Fruit fly (Drosophila melanogaster) whole organism, wandering third instar larva: ENCODE results near the gene lgs.
A peak's percentile ranks its signal among the peaks of the same experiment; 100 is the strongest.

Experiments
- Abd-B ChIP-seq: fragments of >200 bp; optimal IDR thresholded peaks from 2 replicates; lab custom pipeline; 2017; ENCODE audit warnings: missing biosample characterization, missing genetic modification characterization
- CG32264 ChIP-seq: fragments of 200-800 bp; sonication (Bioruptor generic); optimal IDR thresholded peaks from 2 replicates; lab custom pipeline; 2016; ENCODE audit warnings: missing biosample characterization, missing genetic modification characterization
- CrebA ChIP-seq: fragments of 200-800 bp; sonication (Bioruptor generic); optimal IDR thresholded peaks from 2 replicates; lab custom pipeline; 2016; ENCODE audit warnings: missing biosample characterization, mild to moderate bottlenecking, missing genetic modification characterization, borderline replicate concordance
- Hnf4 ChIP-seq: fragments of 200-800 bp; sonication (Bioruptor generic); optimal IDR thresholded peaks from 2 replicates; lab custom pipeline; 2016; ENCODE audit warnings: missing biosample characterization, mild to moderate bottlenecking, missing genetic modification characterization
- Hr78 ChIP-seq: fragments of >200 bp; optimal IDR thresholded peaks from 2 replicates; lab custom pipeline; 2017; ENCODE audit warnings: missing biosample characterization, missing genetic modification characterization
- Hr83 ChIP-seq: fragments of 200-300 bp; sonication (Bioruptor generic); optimal IDR thresholded peaks from 2 replicates; lab custom pipeline; 2016; ENCODE audit warnings: missing biosample characterization, mild to moderate bottlenecking, missing genetic modification characterization, moderate library complexity; ENCODE audit not compliant: poor library complexity, severe bottlenecking
- Mio ChIP-seq: sonication (Bioruptor generic); optimal IDR thresholded peaks from 2 replicates; lab custom pipeline; 2016; ENCODE audit warnings: missing biosample characterization, missing genetic modification characterization
- OdsH ChIP-seq: fragments of 200-800 bp; sonication (Bioruptor generic); optimal IDR thresholded peaks from 2 replicates; lab custom pipeline; 2016; ENCODE audit warnings: missing biosample characterization, mild to moderate bottlenecking, missing genetic modification characterization
- Vsx2 ChIP-seq: fragments of 200-300, 225-300 bp; sonication (Bioruptor generic); optimal IDR thresholded peaks from 2 replicates; lab custom pipeline; 2018; ENCODE audit warnings: missing biosample characterization, missing genetic modification characterization; ENCODE audit not compliant: partially characterized antibody
- dmrt93B ChIP-seq: fragments of 200-800 bp; sonication (Bioruptor generic); optimal IDR thresholded peaks from 2 replicates; lab custom pipeline; 2018; ENCODE audit warnings: missing biosample characterization, mild to moderate bottlenecking, missing genetic modification characterization
- fru ChIP-seq: fragments of 200-800 bp; sonication (Bioruptor generic); optimal IDR thresholded peaks from 3 replicates; lab custom pipeline; 2016; ENCODE audit warnings: missing biosample characterization, mild to moderate bottlenecking, missing genetic modification characterization

- TF ChIP-seq fru = peak; percentile 54
- TF ChIP-seq Hr78 (GFP tag; lab: Kevin White, UChicago) = no peak
- no peak for TF ChIP-seq Hr83
- TF ChIP-seq CrebA = no peak
- TF ChIP-seq Mio = no peak
- TF ChIP-seq OdsH (GFP tag; lab: Kevin White, UChicago) = peak; percentile 13
- TF ChIP-seq Vsx2 (GFP tag; lab: Kevin White, UChicago) = no peak
- no peak for TF ChIP-seq dmrt93B
- TF ChIP-seq Abd-B (GFP tag; lab: Kevin White, UChicago) = no peak
- TF ChIP-seq Hnf4 (GFP tag; lab: Kevin White, UChicago) = no peak
- no peak for TF ChIP-seq CG32264 (GFP tag; lab: Kevin White, UChicago)
These were observed 39.4 kb downstream of the lgs start for dm6 chr4:404325-404724.
